2 worm cellular contexts compared by ENCODE assay signal in genomic region chrIV:1390102-1390501, ce11.
TF ChIP-seq lines count a peak whose summit lies in the region.

No protein-coding gene starts in this region.

TF ChIP-seq in whole organism, L4 larva, 104 proteins besides CTCF, POLR2A, EP300 and RAD21:
- TF ChIP-seq mxl-2 (GFP tag; conservative IDR thresholded peaks at IDR 0.05; lab: Robert Waterston, UW) (no peak), vab-7 (GFP tag; IDR thresholded peaks at IDR 0.05; lab: Robert Waterston, UW) (0 out of 2 replicates have a peak, but pooled peaks have one; percentile 26), lin-38 (GFP tag; IDR thresholded peaks at IDR 0.05; lab: Robert Waterston, UW) (0 out of 2 replicates have a peak, but pooled peaks have one; percentile 19)
TF ChIP-seq in whole organism, L4 larva: peak in this region for 2.

TF ChIP-seq in whole organism, young adult, 124 proteins besides CTCF, POLR2A, EP300 and RAD21:
- peak; percentile 40 for TF ChIP-seq rpc-1 (optimal IDR thresholded peaks at IDR 0.05; lab: Kevin White, UChicago)
- TF ChIP-seq rpc-1 (tag; optimal IDR thresholded peaks at IDR 0.05; lab: Kevin White, UChicago) = peak; percentile 70
- TF ChIP-seq lin-26 (GFP tag; IDR thresholded peaks at IDR 0.05; lab: Robert Waterston, UW) = peak; percentile 38; the same call in 1 of the 2 replicates
- TF ChIP-seq tbx-9 (tag; optimal IDR thresholded peaks at IDR 0.05; lab: Kevin White, UChicago; ENCODE audit: borderline replicate concordance) = no peak
- peak; percentile 80 for TF ChIP-seq tbp1 (GFP tag; optimal IDR thresholded peaks at IDR 0.05; lab: Kevin White, UChicago)
- no peak for TF ChIP-seq zfh-2 (GFP tag; conservative IDR thresholded peaks at IDR 0.05; lab: Robert Waterston, UW)
- no peak for TF ChIP-seq let-607 (tag; optimal IDR thresholded peaks at IDR 0.05; lab: Kevin White, UChicago)
- peak; percentile 47 for TF ChIP-seq B0261.1 (tag; optimal IDR thresholded peaks at IDR 0.05; lab: Kevin White, UChicago)
